Fruit fly (Drosophila melanogaster) S2 (cell line): ENCODE results near the gene AdamTS-A.

Experiments used
- CG8478 ChIP-seq: fragments of >200 bp; optimal IDR thresholded peaks from 2 replicates; lab custom pipeline; 2018
- CTCF ChIP-seq, 2 experiments: fragments of >200 bp; optimal IDR thresholded peaks; 2 replicates each; lab custom pipeline; 2018

DNA sequence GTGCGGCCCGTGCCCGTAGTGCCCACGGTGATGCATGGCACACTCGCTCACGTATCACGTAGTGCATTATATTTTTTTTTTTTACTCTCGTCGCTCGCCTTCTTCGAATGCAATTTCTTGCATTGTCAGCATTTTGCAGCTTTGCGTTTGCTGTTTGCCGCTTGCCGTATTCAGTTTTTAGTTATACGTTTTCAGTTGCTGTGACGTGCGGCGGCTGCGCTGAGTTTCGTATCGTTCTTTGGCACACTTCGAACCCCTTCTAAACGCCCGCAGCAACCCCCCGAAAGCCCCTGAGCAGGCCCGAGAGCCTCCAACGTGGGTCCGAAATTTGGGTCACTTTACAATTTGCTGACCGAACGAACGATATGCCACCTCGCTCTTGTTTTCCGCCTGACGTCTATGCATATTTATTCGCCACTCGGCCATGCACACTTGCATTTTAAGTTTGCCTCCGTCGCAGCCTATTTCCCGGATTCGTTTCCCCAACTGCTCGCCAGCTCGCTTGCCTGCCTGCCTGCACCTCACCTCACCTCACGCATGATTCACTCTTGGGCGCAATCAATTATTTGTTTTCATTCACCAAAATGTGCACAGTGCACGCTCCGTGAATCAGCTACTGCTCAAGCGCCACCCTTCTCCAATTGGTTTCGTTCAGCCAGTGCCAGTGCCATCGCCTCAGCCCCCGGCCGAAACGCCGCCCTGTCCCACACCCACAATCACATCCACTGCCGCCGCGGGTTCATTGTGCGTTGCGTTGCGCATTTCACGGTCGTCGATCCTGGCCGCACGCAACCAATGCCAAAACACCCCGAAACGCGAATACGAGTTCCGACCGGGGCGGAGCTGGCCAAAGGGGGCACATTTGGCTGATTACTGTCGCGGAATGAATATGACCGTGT lies 65.1 kb downstream of the AdamTS-A start:
- TF ChIP-seq CG8478 (lab: Kevin White, UChicago) (no peak), CTCF (optimal IDR thresholded peaks at IDR 0.05; lab: Kevin White, UChicago) (no peak)
